Fruit fly (Drosophila melanogaster): ENCODE measurements around the gene Pxn.

Gene Pxn

dm6 chr3L:2578737-2579136 lies 51.1 kb downstream of the Pxn start (continued):
- no peak for TF ChIP-seq dsx (GFP tag; optimal IDR thresholded peaks at IDR 0.05; ENCODE audit: poor library complexity, severe bottlenecking)
- TF ChIP-seq Sox14 (GFP tag; optimal IDR thresholded peaks at IDR 0.05), result peak; percentile 45
- TF ChIP-seq CG6792 (GFP tag; optimal IDR thresholded peaks at IDR 0.05), result no peak
- no peak for TF ChIP-seq Blimp-1 (GFP tag; optimal IDR thresholded peaks at IDR 0.05)
- TF ChIP-seq CG6163 (GFP tag; IDR thresholded peaks at IDR 0.05), result peak; percentile 74
- peak; percentile 40 for TF ChIP-seq OdsH (GFP tag; optimal IDR thresholded peaks at IDR 0.05)
- no peak for TF ChIP-seq CG3032 (tag; optimal IDR thresholded peaks at IDR 0.05)
- TF ChIP-seq CG11902 (GFP tag; optimal IDR thresholded peaks at IDR 0.05), result no peak
- peak; percentile 66 for TF ChIP-seq Hr4 (GFP tag; optimal IDR thresholded peaks at IDR 0.05)
- no peak for TF ChIP-seq net (GFP tag; optimal IDR thresholded peaks at IDR 0.05)
- no peak for TF ChIP-seq CG1621 (tag; optimal IDR thresholded peaks at IDR 0.05)
- TF ChIP-seq CG16779 (tag; optimal IDR thresholded peaks at IDR 0.05), result no peak
- TF ChIP-seq CG8319 (GFP tag; optimal IDR thresholded peaks at IDR 0.05), result no peak
- peak; percentile 6 for TF ChIP-seq Ets96B (tag; optimal IDR thresholded peaks at IDR 0.05)
- TF ChIP-seq Hr38 (GFP tag; optimal IDR thresholded peaks at IDR 0.05), result no peak
- no peak for TF ChIP-seq acj6 (GFP tag; optimal IDR thresholded peaks at IDR 0.05)
- peak; percentile 53 for TF ChIP-seq Gug (GFP tag; IDR thresholded peaks at IDR 0.05)
- TF ChIP-seq topi (GFP tag; optimal IDR thresholded peaks at IDR 0.05), result peak; percentile 38
- TF ChIP-seq Lpt (GFP tag; optimal IDR thresholded peaks at IDR 0.05), result peak; percentile 66
- TF ChIP-seq lz (GFP tag; optimal IDR thresholded peaks at IDR 0.05), result peak; percentile 10
- TF ChIP-seq salr (GFP tag; optimal IDR thresholded peaks at IDR 0.05), result peak in 1 of 2 experiments; percentile 59
- TF ChIP-seq dac (GFP tag; optimal IDR thresholded peaks at IDR 0.05), result peak; percentile 12
- TF ChIP-seq Smox (GFP tag; optimal IDR thresholded peaks at IDR 0.05), result peak; percentile 6
- TF ChIP-seq spab (GFP tag; optimal IDR thresholded peaks at IDR 0.05), result no peak
- no peak for TF ChIP-seq Eip75B (GFP tag; optimal IDR thresholded peaks at IDR 0.05)

- TF ChIP-seq dac (GFP tag; optimal IDR thresholded peaks at IDR 0.05) (no peak), lz (GFP tag; optimal IDR thresholded peaks at IDR 0.05) (no peak), CG11902 (GFP tag; optimal IDR thresholded peaks at IDR 0.05) (no peak), CG3919 (GFP tag; optimal IDR thresholded peaks at IDR 0.05) (no peak), Eip75B (GFP tag; optimal IDR thresholded peaks at IDR 0.05) (no peak), spab (GFP tag; optimal IDR thresholded peaks at IDR 0.05) (no peak), CG16779 (tag; optimal IDR thresholded peaks at IDR 0.05) (no peak), CG7368 (GFP tag; optimal IDR thresholded peaks at IDR 0.05) (no peak), CG6276 (GFP tag; optimal IDR thresholded peaks at IDR 0.05) (no peak), Hr38 (GFP tag; optimal IDR thresholded peaks at IDR 0.05) (no peak), svp (GFP tag) (no peak), net (GFP tag; optimal IDR thresholded peaks at IDR 0.05) (no peak), fkh (GFP tag; optimal IDR thresholded peaks at IDR 0.05) (no peak), Ets96B (tag; optimal IDR thresholded peaks at IDR 0.05) (no peak), CG8319 (GFP tag; optimal IDR thresholded peaks at IDR 0.05) (no peak), Sox14 (GFP tag; optimal IDR thresholded peaks at IDR 0.05) (no peak), CG9139 (GFP tag; optimal IDR thresholded peaks at IDR 0.05) (no peak), topi (GFP tag; optimal IDR thresholded peaks at IDR 0.05) (no peak), Lpt (GFP tag; optimal IDR thresholded peaks at IDR 0.05) (no peak)
Measured at dm6 chr3L:2578315-2578714, 51.5 kb downstream of the Pxn start.

- TF ChIP-seq fkh (GFP tag; optimal IDR thresholded peaks at IDR 0.05), result no peak
- no peak for TF ChIP-seq Eip93F (GFP tag; optimal IDR thresholded peaks at IDR 0.05)
- peak; percentile 1 for TF ChIP-seq CG6276 (GFP tag; optimal IDR thresholded peaks at IDR 0.05)
- TF ChIP-seq CG16779 (tag; optimal IDR thresholded peaks at IDR 0.05), result no peak
- TF ChIP-seq CG31627 (GFP tag; optimal IDR thresholded peaks at IDR 0.05), result no peak
- no peak for TF ChIP-seq lz (GFP tag; optimal IDR thresholded peaks at IDR 0.05)
- no peak for TF ChIP-seq Sox15 (GFP tag; optimal IDR thresholded peaks at IDR 0.05)
- peak; percentile 1 for TF ChIP-seq topi (GFP tag; optimal IDR thresholded peaks at IDR 0.05)
- no peak for TF ChIP-seq CG3032 (tag; optimal IDR thresholded peaks at IDR 0.05)
- TF ChIP-seq CG6163 (GFP tag; IDR thresholded peaks at IDR 0.05), result no peak
- TF ChIP-seq achi (GFP tag; optimal IDR thresholded peaks at IDR 0.05), result no peak
- no peak for TF ChIP-seq eg (GFP tag; IDR thresholded peaks at IDR 0.05)
- no peak for TF ChIP-seq Eip75B (GFP tag; optimal IDR thresholded peaks at IDR 0.05)
- TF ChIP-seq fd59A (GFP tag; optimal IDR thresholded peaks at IDR 0.05), result no peak
- TF ChIP-seq acj6 (GFP tag; optimal IDR thresholded peaks at IDR 0.05), result no peak
- TF ChIP-seq CG8319 (GFP tag; optimal IDR thresholded peaks at IDR 0.05), result no peak
- TF ChIP-seq fd85E (GFP tag; optimal IDR thresholded peaks at IDR 0.05), result no peak
- no peak for TF ChIP-seq CG7368 (GFP tag; optimal IDR thresholded peaks at IDR 0.05)
- no peak for TF ChIP-seq Sox14 (GFP tag; optimal IDR thresholded peaks at IDR 0.05)
- TF ChIP-seq CG3919 (GFP tag; optimal IDR thresholded peaks at IDR 0.05), result no peak
- TF ChIP-seq CG32006 (GFP tag; optimal IDR thresholded peaks at IDR 0.05), result peak; percentile 7
- peak; percentile 7 for TF ChIP-seq Sox102F (GFP tag; optimal IDR thresholded peaks at IDR 0.05)
- TF ChIP-seq dac (GFP tag; optimal IDR thresholded peaks at IDR 0.05), result no peak
- peak; percentile 21 for TF ChIP-seq Smox (GFP tag; optimal IDR thresholded peaks at IDR 0.05)
- no peak for TF ChIP-seq cyc (GFP tag; optimal IDR thresholded peaks at IDR 0.05)
- TF ChIP-seq CG1621 (tag; optimal IDR thresholded peaks at IDR 0.05), result no peak
- peak; percentile 24 for TF ChIP-seq dsx (GFP tag; optimal IDR thresholded peaks at IDR 0.05; ENCODE audit: poor library complexity, severe bottlenecking)
- no peak for TF ChIP-seq CG6792 (GFP tag; optimal IDR thresholded peaks at IDR 0.05)
- TF ChIP-seq CG8119 (GFP tag; IDR thresholded peaks at IDR 0.05), result 0 out of 3 replicates have a peak, but pooled peaks have one; percentile 18
- TF ChIP-seq Hr4 (GFP tag; optimal IDR thresholded peaks at IDR 0.05), result peak; percentile 15
Measured at dm6 chr3L:2577096-2577831, 52.6 kb downstream of the Pxn start.
